Worm (Caenorhabditis elegans): ENCODE data around the gene nhr-53.
"Not testable (repeated sequence)": the region's sequence is repeated elsewhere in the genome, so short reads cannot be mapped to it uniquely, and the experiment has no call there.

DNA sequence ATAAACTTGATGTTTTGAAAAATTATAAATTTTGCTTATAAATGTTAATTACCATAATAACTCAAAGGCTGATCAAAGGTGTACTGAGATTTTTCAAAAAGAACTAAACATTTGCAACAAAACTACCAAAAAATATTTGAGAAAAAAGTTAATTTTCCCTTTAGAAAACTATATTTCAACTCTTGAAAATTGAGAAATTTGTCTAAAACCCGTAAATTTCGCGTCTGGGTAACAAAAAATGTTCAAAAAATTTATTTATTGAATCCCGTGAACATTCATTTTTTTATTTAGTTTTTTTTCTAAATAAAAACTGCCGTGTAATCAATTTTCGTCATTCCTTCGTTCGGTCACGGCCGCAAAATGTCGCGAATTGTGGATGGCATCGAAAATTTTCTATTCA lies 32.0 kb downstream of the nhr-53 start, which contains the start of gene K06B4.15:
- TF ChIP-seq blmp-1, nhr-76, nhr-12, cnd-1 (tag; optimal IDR thresholded peaks at IDR 0.05): not testable (repeated sequence)

Measured in whole organism, mixed stage, embryonic.